Worm (Caenorhabditis elegans): Measurements from ENCODE around the gene fbxb-81.

DNA sequence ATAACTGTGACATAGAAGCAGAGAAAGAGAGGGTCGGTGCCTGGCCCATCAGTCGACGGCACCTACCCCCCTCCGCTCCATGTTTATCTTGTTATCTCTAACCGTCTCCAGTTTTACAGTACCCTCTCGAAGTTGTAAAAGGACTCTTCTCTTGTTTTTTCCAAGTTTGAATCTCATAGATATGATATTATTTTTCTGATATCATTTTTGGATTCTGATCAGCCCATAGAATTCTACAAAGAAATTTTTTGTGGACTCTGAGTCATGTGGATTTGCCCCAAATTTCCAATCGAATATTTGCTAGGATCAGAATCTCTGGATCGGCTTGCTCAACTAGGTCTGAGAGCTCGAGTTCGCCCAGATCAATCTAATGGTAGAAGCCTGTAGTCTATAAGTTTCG lies 26.4 kb downstream of the fbxb-81 start, which contains the start of gene C29F9.6:
- TF ChIP-seq ceh-13 (GFP tag; optimal IDR thresholded peaks at IDR 0.05) (no peak), ama-1 (optimal IDR thresholded peaks at IDR 0.05) (no peak), hmg-4 (GFP tag; optimal IDR thresholded peaks at IDR 0.05) (no peak), sea-1 (GFP tag; conservative IDR thresholded peaks at IDR 0.05) (no peak), aly-1 (tag; optimal IDR thresholded peaks at IDR 0.05) (no peak), ceh-36 (tag; optimal IDR thresholded peaks at IDR 0.05) (no peak), B0310.2 (tag; optimal IDR thresholded peaks at IDR 0.05) (no peak), hnd-1 (tag; optimal IDR thresholded peaks at IDR 0.05) (no peak), hmbx-1 (tag; optimal IDR thresholded peaks at IDR 0.05) (no peak)
